Worm (Caenorhabditis elegans) whole organism, L1 larva: ENCODE measurements around the gene bcs-1.

Experiments
- C04F5.9 ChIP-seq: sonication (generic microtip); optimal IDR thresholded peaks from 2 replicates; lab custom pipeline; 2016; ENCODE audit warnings: missing genetic modification characterization, missing compliant biosample characterization
- C16A3.4 ChIP-seq: fragments of 150-350 bp; optimal IDR thresholded peaks from 2 replicates; lab custom pipeline; 2014; ENCODE audit warnings: missing biosample characterization, missing genetic modification characterization
- C34B4.2 ChIP-seq: sonication (generic microtip); optimal IDR thresholded peaks from 2 replicates; lab custom pipeline; 2017; ENCODE audit warnings: mild to moderate bottlenecking, missing genetic modification characterization, missing compliant biosample characterization
- F16B12.6 ChIP-seq: fragments of 150-350 bp; optimal IDR thresholded peaks from 2 replicates; lab custom pipeline; 2014; ENCODE audit warnings: missing biosample characterization, missing genetic modification characterization
- Y116A8C.19 ChIP-seq: sonication (generic microtip); optimal IDR thresholded peaks from 2 replicates; lab custom pipeline; 2016; ENCODE audit warnings: missing compliant biosample characterization, missing genetic modification characterization, borderline replicate concordance
- ama-1 ChIP-seq: fragments of 150-350 bp; optimal IDR thresholded peaks from 2 replicates; lab custom pipeline; 2014
- blmp-1 ChIP-seq: fragments of 150-350 bp; optimal IDR thresholded peaks from 2 replicates; lab custom pipeline; 2014; ENCODE audit warnings: missing biosample characterization, missing genetic modification characterization
- ceh-8 ChIP-seq: fragments of 200-800 bp; sonication (Bioruptor generic); optimal IDR thresholded peaks from 2 replicates; lab custom pipeline; 2018; ENCODE audit warnings: mild to moderate bottlenecking, missing genetic modification characterization, moderate library complexity, missing compliant biosample characterization
- ceh-82 ChIP-seq, 3 experiments: fragments of 150-350 bp in 1 of 3; sonication (generic microtip) in 2 of 3; optimal IDR thresholded peaks; 2 replicates each; lab custom pipeline; 2014 to 2017; ENCODE audit warnings: missing biosample characterization in 3 of 3, missing genetic modification characterization in 3 of 3
- ces-1 ChIP-seq: fragments of 150-350 bp; optimal IDR thresholded peaks from 2 replicates; lab custom pipeline; 2014; ENCODE audit warnings: missing biosample characterization, missing genetic modification reagents, missing genetic modification characterization
- dpl-1 ChIP-seq, 3 experiments: fragments of 150-350 bp in 2 of 3; sonication (generic microtip) in 1 of 3; optimal IDR thresholded peaks; 2 replicates each; lab custom pipeline; 2014 to 2017; ENCODE audit warnings: missing biosample characterization in 3 of 3, missing genetic modification characterization in 3 of 3, missing genetic modification reagents in 3 of 3
- efl-1 ChIP-seq, 4 experiments: fragments of 150-350 bp; optimal IDR thresholded peaks in 3 of 4; peaks in 1 of 4; 1 replicate in 1 of 4; 2 replicates in 3 of 4; lab custom pipeline; 2014; ENCODE audit warnings: missing biosample characterization in 2 of 4, missing genetic modification characterization in 2 of 4, missing genetic modification reagents in 2 of 4
- egl-13 ChIP-seq: sonication (generic microtip); optimal IDR thresholded peaks from 2 replicates; lab custom pipeline; 2016; ENCODE audit warnings: missing genotype, missing genetic modification reagents, missing genetic modification characterization, missing compliant biosample characterization
- elt-2 ChIP-seq: sonication (generic microtip); optimal IDR thresholded peaks from 2 replicates; lab custom pipeline; 2016; ENCODE audit warnings: missing genetic modification characterization, mild to moderate bottlenecking, inconsistent platforms, missing compliant biosample characterization, missing genetic modification reagents
- elt-3 ChIP-seq, 6 experiments: fragments of 150-350 bp in 1 of 6; sonication (generic microtip); optimal IDR thresholded peaks; 2 replicates each; lab custom pipeline; 2017 to 2018; ENCODE audit warnings: missing biosample characterization in 6 of 6, missing genetic modification characterization in 6 of 6, inconsistent platforms in 1 of 6
- fkh-10 ChIP-seq: sonication (generic microtip); optimal IDR thresholded peaks from 2 replicates; lab custom pipeline; 2017; ENCODE audit warnings: missing biosample characterization, missing genetic modification reagents, missing genetic modification characterization
- fkh-8 ChIP-seq: sonication (generic microtip); optimal IDR thresholded peaks from 2 replicates; lab custom pipeline; 2016; ENCODE audit warnings: mild to moderate bottlenecking, missing genetic modification characterization, missing compliant biosample characterization
- fos-1 ChIP-seq: fragments of 150-350 bp; optimal IDR thresholded peaks from 2 replicates; lab custom pipeline; 2014; ENCODE audit warnings: missing biosample characterization, missing genetic modification characterization
- grh-1 ChIP-seq: fragments of 200-800 bp; sonication (Bioruptor generic); IDR thresholded peaks from 2 replicates; pipeline ENCODE4 v1.3.6; 2022; ENCODE audit warnings: missing genetic modification reagents, missing genetic modification characterization, missing compliant biosample characterization
- hpl-2 ChIP-seq: fragments of 150-350 bp; optimal IDR thresholded peaks from 2 replicates; lab custom pipeline; 2014; ENCODE audit warnings: missing biosample characterization, missing genetic modification reagents, missing genetic modification characterization
- isw-1 ChIP-seq: fragments of 200-800 bp; sonication (Bioruptor generic); IDR thresholded peaks from 2 replicates; pipeline ENCODE4 v1.3.6; 2022; ENCODE audit warnings: missing genetic modification characterization, missing compliant biosample characterization
- jun-1 ChIP-seq: fragments of 150-350 bp; optimal IDR thresholded peaks from 2 replicates; lab custom pipeline; 2014; ENCODE audit warnings: missing biosample characterization, missing genetic modification reagents, missing genetic modification characterization
- lin-13 ChIP-seq: fragments of 150-350 bp; optimal IDR thresholded peaks from 2 replicates; lab custom pipeline; 2014; ENCODE audit warnings: missing biosample characterization, missing genetic modification reagents, missing genetic modification characterization
- lin-15B ChIP-seq: fragments of 150-350 bp; sonication (generic microtip); optimal IDR thresholded peaks from 3 replicates; lab custom pipeline; 2014; ENCODE audit warnings: missing biosample characterization, missing genetic modification characterization
- lin-35 ChIP-seq, 2 experiments: fragments of 150-350 bp; optimal IDR thresholded peaks; 2 replicates each; lab custom pipeline; 2014; ENCODE audit warnings: missing biosample characterization in 2 of 2, missing genetic modification characterization in 2 of 2, missing genetic modification reagents in 2 of 2
- lir-3 ChIP-seq: sonication (generic microtip); optimal IDR thresholded peaks from 2 replicates; lab custom pipeline; 2016; ENCODE audit warnings: mild to moderate bottlenecking, missing genetic modification characterization, moderate library complexity, missing compliant biosample characterization; ENCODE audit not compliant: poor library complexity
- lsy-2 ChIP-seq, 2 experiments: fragments of 150-350 bp; optimal IDR thresholded peaks; 2 replicates each; lab custom pipeline; 2014; ENCODE audit warnings: missing biosample characterization in 2 of 2, missing genetic modification characterization in 2 of 2
- mab-9 ChIP-seq: fragments of 200-800 bp; sonication (Bioruptor generic); IDR thresholded peaks from 2 replicates; pipeline ENCODE4 v1.3.6; 2022; ENCODE audit warnings: missing genetic modification reagents, missing genetic modification characterization, missing compliant biosample characterization
- mdl-1 ChIP-seq, 2 experiments: fragments of 150-350 bp; optimal IDR thresholded peaks; 2 replicates each; lab custom pipeline; 2014 to 2017; ENCODE audit warnings: missing biosample characterization in 2 of 2, missing genetic modification characterization in 2 of 2, inconsistent platforms in 1 of 2
- mep-1 ChIP-seq: fragments of 150-350 bp; optimal IDR thresholded peaks from 2 replicates; lab custom pipeline; 2014; ENCODE audit warnings: missing biosample characterization, missing genetic modification characterization
- nhr-12 ChIP-seq: sonication (generic microtip); optimal IDR thresholded peaks from 2 replicates; lab custom pipeline; 2017; ENCODE audit warnings: missing biosample characterization, missing genetic modification characterization
- nhr-19 ChIP-seq: fragments of 200-800 bp; sonication (Bioruptor generic); conservative IDR thresholded peaks from 2 replicates; pipeline ENCODE4 v1.3.6; 2022; ENCODE audit warnings: missing genetic modification characterization, missing compliant biosample characterization
- nhr-20 ChIP-seq: sonication (generic microtip); optimal IDR thresholded peaks from 2 replicates; lab custom pipeline; 2016; ENCODE audit warnings: mild to moderate bottlenecking, missing genetic modification characterization, missing compliant biosample characterization
- nhr-28 ChIP-seq: fragments of 150-350 bp; optimal IDR thresholded peaks from 2 replicates; lab custom pipeline; 2014; ENCODE audit warnings: missing biosample characterization, missing genetic modification characterization
- nhr-47 ChIP-seq: sonication (generic microtip); optimal IDR thresholded peaks from 2 replicates; lab custom pipeline; 2016; ENCODE audit warnings: mild to moderate bottlenecking, missing genetic modification characterization, moderate library complexity, missing compliant biosample characterization
- nhr-71 ChIP-seq: sonication (generic microtip); optimal IDR thresholded peaks from 2 replicates; lab custom pipeline; 2016; ENCODE audit warnings: mild to moderate bottlenecking, missing genetic modification characterization, moderate library complexity, missing compliant biosample characterization
- nhr-77 ChIP-seq: fragments of 150-350 bp; optimal IDR thresholded peaks from 2 replicates; lab custom pipeline; 2014; ENCODE audit warnings: missing biosample characterization, missing genetic modification characterization
- nhr-85 ChIP-seq: sonication (generic microtip); peaks from one replicate; lab custom pipeline; 2016; ENCODE audit warnings: missing genetic modification characterization, inconsistent platforms, missing compliant biosample characterization
- rnt-1 ChIP-seq: sonication (generic microtip); optimal IDR thresholded peaks from 2 replicates; lab custom pipeline; 2016; ENCODE audit warnings: mild to moderate bottlenecking, missing genetic modification characterization, moderate library complexity, missing compliant biosample characterization
- skn-1 ChIP-seq: fragments of 150-350 bp; optimal IDR thresholded peaks from 2 replicates; lab custom pipeline; 2014; ENCODE audit warnings: missing biosample characterization, missing genetic modification characterization
- snpc-4 ChIP-seq: fragments of 150-350 bp; optimal IDR thresholded peaks from 2 replicates; lab custom pipeline; 2014; ENCODE audit warnings: missing biosample characterization, missing genetic modification characterization
- snu-23 ChIP-seq: sonication (generic microtip); optimal IDR thresholded peaks from 2 replicates; lab custom pipeline; 2016; ENCODE audit warnings: missing genetic modification characterization, missing compliant biosample characterization
- sptf-1 ChIP-seq: fragments of 150-350 bp; optimal IDR thresholded peaks from 2 replicates; lab custom pipeline; 2014; ENCODE audit warnings: missing biosample characterization, missing genetic modification characterization
- swsn-7 ChIP-seq: sonication (generic microtip); optimal IDR thresholded peaks from 2 replicates; lab custom pipeline; 2016; ENCODE audit warnings: missing genetic modification characterization, missing compliant biosample characterization
- tbx-2 ChIP-seq: sonication (generic microtip); optimal IDR thresholded peaks from 2 replicates; lab custom pipeline; 2016; ENCODE audit warnings: missing genetic modification characterization, missing compliant biosample characterization
- unc-130 ChIP-seq: fragments of 150-350 bp; optimal IDR thresholded peaks from 2 replicates; lab custom pipeline; 2017; ENCODE audit warnings: missing biosample characterization, missing genetic modification characterization, inconsistent platforms
- unc-30 ChIP-seq: sonication (generic microtip); optimal IDR thresholded peaks from 2 replicates; lab custom pipeline; 2017; ENCODE audit warnings: missing biosample characterization, missing genetic modification characterization
- unc-62 ChIP-seq: fragments of 150-350 bp; optimal IDR thresholded peaks from 2 replicates; lab custom pipeline; 2014; ENCODE audit warnings: missing biosample characterization, missing genetic modification reagents, missing genetic modification characterization
- unc-86 ChIP-seq: sonication (generic microtip); optimal IDR thresholded peaks from 2 replicates; lab custom pipeline; 2016; ENCODE audit warnings: missing genetic modification characterization, missing compliant biosample characterization
- xbp-1 ChIP-seq: sonication (generic microtip); optimal IDR thresholded peaks from 2 replicates; lab custom pipeline; 2016; ENCODE audit warnings: missing genetic modification characterization, missing compliant biosample characterization
- zag-1 ChIP-seq: fragments of 150-350 bp; optimal IDR thresholded peaks from 2 replicates; lab custom pipeline; 2014; ENCODE audit warnings: missing biosample characterization, missing genetic modification characterization

bcs-1 gene

DNA sequence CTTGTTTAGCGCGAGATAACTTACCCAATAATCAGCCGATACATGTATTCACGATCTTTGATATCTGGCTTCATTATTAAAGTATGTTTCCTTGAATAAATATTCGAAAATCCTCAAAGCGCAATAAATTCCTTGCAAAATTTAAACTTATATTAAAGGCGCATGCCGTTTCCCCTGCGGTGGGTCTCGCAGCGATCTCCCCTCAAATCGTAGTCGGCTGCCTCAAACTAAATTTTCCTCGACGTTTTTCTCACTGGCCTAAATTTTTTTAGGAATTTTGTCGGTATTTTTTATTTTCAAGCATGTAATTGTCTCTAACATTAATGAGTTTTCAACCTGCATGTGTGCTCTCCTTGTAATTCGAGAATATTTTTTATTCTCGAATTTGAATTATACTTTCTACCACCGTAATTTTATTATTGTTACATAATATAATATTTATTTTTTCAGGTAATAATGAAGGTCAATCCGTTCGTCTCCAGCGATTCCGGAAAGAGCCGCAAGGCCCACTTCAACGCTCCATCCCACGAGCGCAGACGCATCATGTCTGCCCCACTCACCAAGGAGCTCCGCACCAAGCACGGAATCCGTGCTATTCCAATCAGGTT is 31.6 kb downstream of the bcs-1 start, which contains the start of the genes cpf-1 and rpl-26:
Gene cpf-1, minus strand, starts transcription at position 104 of the 608 bp plus-strand sequence.
Gene rpl-26, plus strand, starts transcription at position 449 of the 608 bp plus-strand sequence.
- TF ChIP-seq snpc-4 (tag; lab: Kevin White, UChicago) (peak; percentile 4), nhr-47 (tag; lab: Kevin White, UChicago) (peak; percentile 44), skn-1 (peak; percentile 58), rnt-1 (tag; lab: Kevin White, UChicago) (peak; percentile 61), Y116A8C.19 (no peak), isw-1 (GFP tag; lab: Robert Waterston, UW) (peak; percentile 38; the same call in 1 of the 2 replicates), nhr-20 (peak; percentile 71), unc-62 (GFP tag; lab: Kevin White, UChicago) (no peak), tbx-2 (tag; lab: Kevin White, UChicago) (no peak), ces-1 (GFP tag; lab: Kevin White, UChicago) (no peak), fkh-10 (no peak), ama-1 (no peak), nhr-28 (tag; lab: Kevin White, UChicago) (no peak), hpl-2 (GFP tag; lab: Kevin White, UChicago) (no peak), nhr-71 (tag; lab: Kevin White, UChicago) (peak; percentile 70), efl-1 (optimal IDR thresholded peaks at IDR 0.05; lab: Kevin White, UChicago) (peak; percentile 72 to 73), efl-1 (GFP tag; optimal IDR thresholded peaks at IDR 0.05 in 1 of 2; lab: Kevin White, UChicago) (peak; percentile 73 to 96), unc-30 (tag; lab: Kevin White, UChicago) (no peak), ceh-82 (tag; optimal IDR thresholded peaks at IDR 0.05; lab: Kevin White, UChicago) (peak; percentile 10 to 61 (median 23)), lir-3 (tag; lab: Kevin White, UChicago) (no peak), dpl-1 (GFP tag; optimal IDR thresholded peaks at IDR 0.05; lab: Kevin White, UChicago) (peak; percentile 65 to 78 (median 67)), snu-23 (peak; percentile 69), xbp-1 (tag; lab: Kevin White, UChicago) (peak; percentile 48), lin-15B (tag; lab: Kevin White, UChicago) (peak; percentile 29), C04F5.9 (tag; lab: Kevin White, UChicago) (no peak), nhr-12 (tag; lab: Kevin White, UChicago) (no peak), mdl-1 (tag; optimal IDR thresholded peaks at IDR 0.05; lab: Kevin White, UChicago) (peak in 1 of 2 experiments; percentile 39), F16B12.6 (tag; lab: Kevin White, UChicago) (peak; percentile 73), fkh-8 (tag; lab: Kevin White, UChicago) (peak; percentile 32), ceh-8 (no peak), egl-13 (tag; lab: Kevin White, UChicago) (no peak), zag-1 (no peak), lin-35 (GFP tag; optimal IDR thresholded peaks at IDR 0.05; lab: Kevin White, UChicago) (peak; percentile 70 to 81), unc-130 (peak; percentile 56), lin-13 (peak; percentile 12), jun-1 (tag; lab: Kevin White, UChicago) (peak; percentile 37), sptf-1 (tag; lab: Kevin White, UChicago) (no peak), grh-1 (no peak), unc-86 (tag; lab: Kevin White, UChicago) (peak; percentile 26), swsn-7 (peak; percentile 53), nhr-85 (peak; percentile 48), blmp-1 (tag; lab: Kevin White, UChicago) (peak; percentile 67), C16A3.4 (tag; lab: Kevin White, UChicago) (peak; percentile 61), nhr-19 (GFP tag; lab: Robert Waterston, UW) (peak; percentile 38), elt-2 (tag; lab: Kevin White, UChicago) (no peak), fos-1 (peak; percentile 25), nhr-77 (tag; lab: Kevin White, UChicago) (peak; percentile 37), mab-9 (no peak), C34B4.2 (tag; lab: Kevin White, UChicago) (no peak), mep-1 (tag; lab: Kevin White, UChicago) (peak; percentile 69), lsy-2 (tag; optimal IDR thresholded peaks at IDR 0.05; lab: Kevin White, UChicago) (peak; percentile 70 to 93), elt-3 (tag; optimal IDR thresholded peaks at IDR 0.05; lab: Kevin White, UChicago) (peak in 1 of 6 experiments; percentile 84)
- TF ChIP-seq, all 84 proteins: peak for 31
